Worm (Caenorhabditis elegans) whole organism, mixed stage, embryonic: ENCODE results near the gene clec-6.

Experiments
- M03D4.4 ChIP-seq: sonication (generic microtip); optimal IDR thresholded peaks from 2 replicates; lab custom pipeline; 2017; ENCODE audit warnings: mild to moderate bottlenecking, missing genetic modification characterization, missing compliant biosample characterization
- bed-3 ChIP-seq: fragments of 200-800 bp; sonication (Bioruptor generic); optimal IDR thresholded peaks from 3 replicates; lab custom pipeline; 2018; ENCODE audit warnings: mild to moderate bottlenecking, missing genetic modification characterization, moderate library complexity, missing compliant biosample characterization
- blmp-1 ChIP-seq: fragments of 150-350 bp; optimal IDR thresholded peaks from 2 replicates; lab custom pipeline; 2014; ENCODE audit warnings: missing biosample characterization, missing genetic modification characterization
- ceh-39 ChIP-seq: fragments of 150-350 bp; optimal IDR thresholded peaks from 2 replicates; lab custom pipeline; 2014; ENCODE audit warnings: missing biosample characterization, missing genetic modification characterization
- ceh-43 ChIP-seq: fragments of 200-800 bp; sonication (Bioruptor generic); optimal IDR thresholded peaks from 2 replicates; lab custom pipeline; 2018; ENCODE audit warnings: mild to moderate bottlenecking, missing genetic modification characterization, moderate library complexity, missing compliant biosample characterization
- ceh-83 ChIP-seq: fragments of 200-800 bp; sonication (Bioruptor generic); optimal IDR thresholded peaks from 2 replicates; lab custom pipeline; 2018; ENCODE audit warnings: mild to moderate bottlenecking, missing genetic modification characterization, missing compliant biosample characterization
- ces-1 ChIP-seq: fragments of 150-350 bp; optimal IDR thresholded peaks from 2 replicates; lab custom pipeline; 2014; ENCODE audit warnings: missing biosample characterization, missing genetic modification reagents, missing genetic modification characterization
- cnd-1 ChIP-seq: fragments of 200-800 bp; sonication (Bioruptor generic); optimal IDR thresholded peaks from 2 replicates; lab custom pipeline; 2018; ENCODE audit warnings: mild to moderate bottlenecking, missing genetic modification characterization, missing compliant biosample characterization
- drap-1 ChIP-seq: fragments of 200-800 bp; sonication (Bioruptor generic); optimal IDR thresholded peaks from 3 replicates; lab custom pipeline; 2018; ENCODE audit warnings: mild to moderate bottlenecking, missing genetic modification characterization, missing compliant biosample characterization
- elt-1 ChIP-seq: sonication (generic microtip); optimal IDR thresholded peaks from 2 replicates; lab custom pipeline; 2017; ENCODE audit warnings: missing genetic modification characterization, mild to moderate bottlenecking, missing compliant biosample characterization, antibody characterized with exemption, moderate library complexity, borderline replicate concordance; ENCODE audit not compliant: insufficient read depth
- elt-3 ChIP-seq: fragments of 150-350 bp; optimal IDR thresholded peaks from 2 replicates; lab custom pipeline; 2014; ENCODE audit warnings: missing biosample characterization, missing genetic modification characterization
- flh-1 ChIP-seq: fragments of 200-800 bp; sonication (Bioruptor generic); optimal IDR thresholded peaks from 2 replicates; lab custom pipeline; 2018; ENCODE audit warnings: mild to moderate bottlenecking, missing genetic modification characterization, moderate library complexity, missing compliant biosample characterization
- ham-2 ChIP-seq: fragments of 200-800 bp; sonication (Bioruptor generic); optimal IDR thresholded peaks from 2 replicates; lab custom pipeline; 2018; ENCODE audit warnings: mild to moderate bottlenecking, missing genetic modification characterization, missing compliant biosample characterization
- hlh-1 ChIP-seq: fragments of 150-350 bp; optimal IDR thresholded peaks from 2 replicates; lab custom pipeline; 2014; ENCODE audit warnings: missing biosample characterization, missing genetic modification reagents, missing genetic modification characterization
- lin-13 ChIP-seq: fragments of 150-350 bp; optimal IDR thresholded peaks from 2 replicates; lab custom pipeline; 2014; ENCODE audit warnings: missing biosample characterization, missing genetic modification characterization
- lin-32 ChIP-seq: fragments of 200-800 bp; sonication (Bioruptor generic); optimal IDR thresholded peaks from 2 replicates; lab custom pipeline; 2018; ENCODE audit warnings: mild to moderate bottlenecking, missing genetic modification characterization, missing compliant biosample characterization
- lsy-2 ChIP-seq: fragments of 150-350 bp; optimal IDR thresholded peaks from 2 replicates; lab custom pipeline; 2014; ENCODE audit warnings: missing biosample characterization, missing genetic modification characterization
- mab-5 ChIP-seq: fragments of 150-350 bp; optimal IDR thresholded peaks from 2 replicates; lab custom pipeline; 2014; ENCODE audit warnings: missing biosample characterization, missing genetic modification characterization
- mep-1 ChIP-seq: fragments of 150-350 bp; optimal IDR thresholded peaks from 2 replicates; lab custom pipeline; 2017; ENCODE audit warnings: missing biosample characterization, missing genetic modification reagents, missing genetic modification characterization, inconsistent platforms
- mls-2 ChIP-seq: sonication (generic microtip); optimal IDR thresholded peaks from 2 replicates; lab custom pipeline; 2016; ENCODE audit warnings: mild to moderate bottlenecking, missing genetic modification characterization, moderate library complexity, missing compliant biosample characterization
- nhr-12 ChIP-seq: fragments of 150-350 bp; optimal IDR thresholded peaks from 2 replicates; lab custom pipeline; 2014; ENCODE audit warnings: missing biosample characterization, missing genetic modification characterization
- nhr-2 ChIP-seq: fragments of 150-350 bp; optimal IDR thresholded peaks from 2 replicates; lab custom pipeline; 2014; ENCODE audit warnings: missing biosample characterization, missing genetic modification characterization
- nhr-237 ChIP-seq: fragments of 150-350 bp; optimal IDR thresholded peaks from 2 replicates; lab custom pipeline; 2014; ENCODE audit warnings: missing biosample characterization, missing genetic modification characterization
- nhr-28 ChIP-seq: fragments of 150-350 bp; optimal IDR thresholded peaks from 2 replicates; lab custom pipeline; 2014; ENCODE audit warnings: missing biosample characterization, missing genetic modification characterization
- nhr-76 ChIP-seq: sonication (generic microtip); optimal IDR thresholded peaks from 2 replicates; lab custom pipeline; 2017; ENCODE audit warnings: missing biosample characterization, missing genetic modification characterization
- pha-4 ChIP-seq: fragments of 150-350 bp; optimal IDR thresholded peaks from 2 replicates; lab custom pipeline; 2018; ENCODE audit warnings: missing biosample characterization, missing genetic modification reagents, missing genetic modification characterization
- sem-2 ChIP-seq: fragments of 200-800 bp; sonication (Bioruptor generic); optimal IDR thresholded peaks from 2 replicates; lab custom pipeline; 2018; ENCODE audit warnings: mild to moderate bottlenecking, missing genetic modification characterization, missing compliant biosample characterization
- snpc-4 ChIP-seq: fragments of 150-350 bp; optimal IDR thresholded peaks from 2 replicates; lab custom pipeline; 2014; ENCODE audit warnings: missing biosample characterization, missing genetic modification characterization
- sptf-1 ChIP-seq: sonication (generic microtip); optimal IDR thresholded peaks from 2 replicates; lab custom pipeline; 2017; ENCODE audit warnings: mild to moderate bottlenecking, missing genetic modification characterization, moderate library complexity, missing compliant biosample characterization
- tbx-8 ChIP-seq: fragments of 200-800 bp; sonication (Bioruptor generic); optimal IDR thresholded peaks from 2 replicates; lab custom pipeline; 2018; ENCODE audit warnings: mild to moderate bottlenecking, missing genetic modification characterization, moderate library complexity, missing compliant biosample characterization
- unc-120 ChIP-seq: sonication (generic microtip); optimal IDR thresholded peaks from 2 replicates; lab custom pipeline; 2017; ENCODE audit warnings: missing genetic modification characterization, missing compliant biosample characterization; ENCODE audit not compliant: poor library complexity, severe bottlenecking
- unc-39 ChIP-seq: fragments of 150-350 bp; optimal IDR thresholded peaks from 2 replicates; lab custom pipeline; 2014; ENCODE audit warnings: missing biosample characterization, missing genetic modification characterization
- unc-62 ChIP-seq: fragments of 150-350 bp; optimal IDR thresholded peaks from 2 replicates; lab custom pipeline; 2014; ENCODE audit warnings: missing biosample characterization, missing genetic modification reagents, missing genetic modification characterization
- zip-8 ChIP-seq: fragments of 150-350 bp; optimal IDR thresholded peaks from 2 replicates; lab custom pipeline; 2014; ENCODE audit warnings: missing biosample characterization, missing genetic modification characterization
- ztf-11 ChIP-seq: fragments of 150-350 bp; optimal IDR thresholded peaks from 2 replicates; lab custom pipeline; 2014; ENCODE audit warnings: missing biosample characterization, missing genetic modification characterization

clec-6 gene

DNA sequence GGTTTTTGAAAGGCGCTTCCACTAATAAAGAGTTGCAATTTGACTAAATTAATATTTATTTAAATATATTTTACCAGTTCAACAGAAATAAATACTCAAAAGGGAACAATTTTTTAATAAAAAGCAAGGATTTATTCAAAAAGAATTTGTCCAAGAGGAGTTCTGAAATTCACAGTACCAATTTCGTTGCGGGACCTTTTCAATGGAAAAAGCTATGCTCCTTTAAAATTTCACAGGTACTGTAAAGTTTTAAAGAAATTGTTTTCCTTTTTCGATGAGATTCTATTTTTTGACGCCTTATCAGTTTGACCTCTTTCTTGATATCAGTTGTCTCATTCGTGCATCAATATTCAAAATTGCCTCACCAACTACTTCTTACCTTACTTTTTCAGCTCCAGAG, 13.0 kb upstream of the clec-6 start, which contains the start of gene tag-340:
Gene tag-340, plus strand, starts transcription at position 249 of the 400 bp plus-strand sequence.
- TF ChIP-seq elt-3 (tag; lab: Kevin White, UChicago) = no peak
- no peak for TF ChIP-seq ces-1
- TF ChIP-seq M03D4.4 (tag; lab: Kevin White, UChicago) = no peak
- TF ChIP-seq nhr-237 = no peak
- TF ChIP-seq elt-1 (tag; lab: Kevin White, UChicago) = no peak
- no peak for TF ChIP-seq bed-3 (GFP tag; lab: Kevin White, UChicago)
- no peak for TF ChIP-seq nhr-76 (tag; lab: Kevin White, UChicago)
- TF ChIP-seq nhr-28 = no peak
- no peak for TF ChIP-seq ham-2 (GFP tag; lab: Kevin White, UChicago)
- no peak for TF ChIP-seq flh-1 (GFP tag; lab: Kevin White, UChicago)
- no peak for TF ChIP-seq mls-2 (tag; lab: Kevin White, UChicago)

DNA sequence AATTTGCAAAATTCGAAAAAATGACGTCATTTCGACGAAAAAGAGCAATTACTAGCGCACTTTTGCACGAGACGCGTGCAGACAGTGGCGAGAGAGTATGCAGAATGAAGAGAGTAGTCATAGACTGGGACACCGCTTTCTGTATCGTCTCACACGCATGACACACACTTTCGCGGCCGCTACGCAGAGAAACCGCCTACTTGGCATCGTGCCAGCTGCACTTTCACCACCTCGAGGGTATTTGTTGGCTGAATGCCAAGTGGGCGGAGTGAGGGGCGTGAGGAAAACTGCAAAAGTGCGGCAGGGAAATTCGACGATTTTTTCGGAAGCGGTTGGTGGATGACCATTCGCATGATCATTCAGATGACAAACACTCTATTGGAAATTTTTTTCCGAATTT, 12.5 kb upstream of the clec-6 start:
- TF ChIP-seq ceh-39 (tag; lab: Kevin White, UChicago) (peak; percentile 85), mls-2 (tag; lab: Kevin White, UChicago) (peak; percentile 83), drap-1 (GFP tag; lab: Kevin White, UChicago) (peak; percentile 84), hlh-1 (tag; lab: Kevin White, UChicago) (peak; percentile 84), tbx-8 (GFP tag; lab: Kevin White, UChicago) (peak; percentile 41), bed-3 (GFP tag; lab: Kevin White, UChicago) (no peak), elt-3 (tag; lab: Kevin White, UChicago) (peak; percentile 69), zip-8 (tag; lab: Kevin White, UChicago) (peak; percentile 42), mab-5 (tag; lab: Kevin White, UChicago) (peak; percentile 61), nhr-28 (no peak), ces-1 (peak; percentile 84), nhr-12 (peak; percentile 72), lin-13 (tag; lab: Kevin White, UChicago) (peak; percentile 91), sptf-1 (tag; lab: Kevin White, UChicago) (peak; percentile 88), nhr-76 (tag; lab: Kevin White, UChicago) (peak; percentile 29), sem-2 (GFP tag; lab: Kevin White, UChicago) (no peak), elt-1 (tag; lab: Kevin White, UChicago) (no peak), cnd-1 (peak; percentile 86), snpc-4 (no peak), ceh-83 (GFP tag; lab: Kevin White, UChicago) (no peak), nhr-2 (tag; lab: Kevin White, UChicago) (peak; percentile 50), ztf-11 (tag; lab: Kevin White, UChicago) (peak; percentile 91), blmp-1 (tag; lab: Kevin White, UChicago) (peak; percentile 89), ceh-43 (peak; percentile 52), unc-62 (peak; percentile 95), lin-32 (GFP tag; lab: Kevin White, UChicago) (peak; percentile 30), flh-1 (GFP tag; lab: Kevin White, UChicago) (no peak), mep-1 (tag; lab: Kevin White, UChicago) (peak; percentile 96), unc-39 (tag; lab: Kevin White, UChicago) (peak; percentile 47), nhr-237 (peak; percentile 97), unc-120 (tag; lab: Kevin White, UChicago) (peak; percentile 89), lsy-2 (tag; lab: Kevin White, UChicago) (peak; percentile 88), M03D4.4 (tag; lab: Kevin White, UChicago) (peak; percentile 86), ham-2 (GFP tag; lab: Kevin White, UChicago) (peak; percentile 92), pha-4 (tag; lab: Kevin White, UChicago) (peak; percentile 98)

DNA sequence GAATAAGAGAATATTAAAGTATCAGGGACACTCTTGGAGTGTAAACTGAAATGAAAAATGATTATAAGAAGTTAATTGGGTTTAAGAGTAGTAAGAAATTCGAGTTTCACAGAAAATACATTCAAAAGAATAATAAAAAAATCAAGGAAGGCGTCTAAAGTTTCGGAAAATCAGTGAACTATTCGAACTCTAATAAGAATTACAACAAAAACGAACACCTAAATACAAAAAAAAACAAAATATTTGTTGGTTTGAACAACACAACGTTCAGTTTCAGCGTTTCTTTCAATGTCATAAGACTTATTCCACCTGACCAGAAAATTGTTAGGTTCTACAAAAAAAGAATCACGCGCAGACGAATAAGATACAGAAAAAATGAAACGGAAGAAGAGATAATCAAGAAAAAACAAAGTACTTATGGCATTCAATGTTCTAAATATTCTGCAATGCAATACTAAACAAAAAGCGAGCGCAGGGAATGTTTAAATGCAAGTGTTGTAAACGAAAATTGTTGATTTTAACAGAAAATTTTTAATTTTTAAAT, 11.9 kb upstream of the clec-6 start, which contains the start of gene nhl-2:
Gene nhl-2, minus strand, starts transcription at position 51 of the 544 bp plus-strand sequence.
- TF ChIP-seq flh-1 (GFP tag; lab: Kevin White, UChicago) = no peak
- no peak for TF ChIP-seq sem-2 (GFP tag; lab: Kevin White, UChicago)
- TF ChIP-seq cnd-1 = no peak
- TF ChIP-seq M03D4.4 (tag; lab: Kevin White, UChicago) = no peak
- TF ChIP-seq snpc-4 = no peak
- TF ChIP-seq nhr-28 = no peak
- TF ChIP-seq elt-1 (tag; lab: Kevin White, UChicago) = no peak
